Worm (Caenorhabditis elegans) whole organism, young adult: ENCODE measurements around the gene F54F2.14.

Experiments
- B0019.2 ChIP-seq: fragments of 200-800 bp; sonication (Bioruptor generic); conservative IDR thresholded peaks from 2 replicates; pipeline ENCODE4 v1.3.6; 2022; ENCODE audit warnings: missing genetic modification reagents, missing genetic modification characterization, missing compliant biosample characterization
- B0035.1 ChIP-seq: sonication (generic microtip); optimal IDR thresholded peaks from 2 replicates; lab custom pipeline; 2016; ENCODE audit warnings: missing genetic modification characterization, mild to moderate bottlenecking, missing compliant biosample characterization, missing genotype, missing genetic modification reagents
- B0336.3 ChIP-seq: fragments of 200-800 bp; sonication (Bioruptor generic); IDR thresholded peaks from 2 replicates; pipeline ENCODE4 v1.3.6; 2022; ENCODE audit warnings: missing genetic modification characterization, missing compliant biosample characterization
- F22D6.2 ChIP-seq: sonication (generic microtip); optimal IDR thresholded peaks from 2 replicates; lab custom pipeline; 2016; ENCODE audit warnings: mild to moderate bottlenecking, missing genetic modification characterization, missing compliant biosample characterization
- F23B12.7 ChIP-seq: sonication (generic microtip); optimal IDR thresholded peaks from 2 replicates; lab custom pipeline; 2017; ENCODE audit warnings: missing genetic modification characterization, mild to moderate bottlenecking, missing compliant biosample characterization, antibody characterized with exemption, moderate library complexity; ENCODE audit not compliant: insufficient read depth
- F52B5.7 ChIP-seq: sonication (generic microtip); optimal IDR thresholded peaks from 2 replicates; lab custom pipeline; 2016; ENCODE audit warnings: mild to moderate bottlenecking, missing genetic modification characterization, missing compliant biosample characterization
- F55B11.4 ChIP-seq: sonication (generic microtip); optimal IDR thresholded peaks from 2 replicates; lab custom pipeline; 2016; ENCODE audit warnings: missing compliant biosample characterization, missing genetic modification characterization, borderline replicate concordance; ENCODE audit not compliant: insufficient read depth
- K12H6.12 ChIP-seq: fragments of 200-800 bp; sonication (Bioruptor generic); optimal IDR thresholded peaks from 2 replicates; lab custom pipeline; 2018; ENCODE audit warnings: mild to moderate bottlenecking, missing genetic modification characterization, missing compliant biosample characterization
- T26A5.8 ChIP-seq: sonication (generic microtip); optimal IDR thresholded peaks from 2 replicates; lab custom pipeline; 2016; ENCODE audit warnings: missing genetic modification characterization, missing compliant biosample characterization
- Y67H2A.10 ChIP-seq: fragments of 200-800 bp; sonication (Bioruptor generic); conservative IDR thresholded peaks from 2 replicates; pipeline ENCODE4 v1.3.6; 2022; ENCODE audit warnings: missing genetic modification reagents, missing genetic modification characterization, missing compliant biosample characterization
- Y79H2A.3 ChIP-seq: fragments of 200-800 bp; sonication (Bioruptor generic); conservative IDR thresholded peaks from 2 replicates; pipeline ENCODE4 v1.3.6; 2022; ENCODE audit warnings: missing genetic modification reagents, missing genetic modification characterization, missing compliant biosample characterization
- ZK185.1 ChIP-seq: sonication (generic microtip); optimal IDR thresholded peaks from 2 replicates; lab custom pipeline; 2016; ENCODE audit warnings: mild to moderate bottlenecking, missing genetic modification characterization, missing compliant biosample characterization; ENCODE audit not compliant: poor library complexity, severe bottlenecking
- akir-1 ChIP-seq: fragments of 200-800 bp; sonication (Bioruptor generic); optimal IDR thresholded peaks from 2 replicates; lab custom pipeline; 2018; ENCODE audit warnings: mild to moderate bottlenecking, missing genetic modification characterization, moderate library complexity, missing compliant biosample characterization
- ama-1 ChIP-seq, 3 experiments: fragments of 150-350 bp in 1 of 3; sonication (generic microtip) in 2 of 3; optimal IDR thresholded peaks; 2 replicates each; lab custom pipeline; 2014 to 2018; ENCODE audit warnings: missing biosample characterization in 2 of 3, missing genetic modification characterization in 2 of 3, missing genetic modification reagents in 2 of 3
- atf-7 ChIP-seq: sonication (generic microtip); optimal IDR thresholded peaks from 2 replicates; lab custom pipeline; 2017; ENCODE audit warnings: mild to moderate bottlenecking, missing genetic modification characterization, missing compliant biosample characterization
- attf-5 ChIP-seq: fragments of 200-800 bp; sonication (Bioruptor generic); optimal IDR thresholded peaks from 2 replicates; lab custom pipeline; 2018; ENCODE audit warnings: mild to moderate bottlenecking, missing genetic modification characterization, missing compliant biosample characterization
- bed-2 ChIP-seq: fragments of 200-800 bp; sonication (Bioruptor generic); IDR thresholded peaks from 2 replicates; pipeline ENCODE4 v1.3.6; 2022; ENCODE audit warnings: missing genetic modification reagents, missing genetic modification characterization, missing compliant biosample characterization
- cebp-1 ChIP-seq, 2 experiments: fragments of 200-800 bp in 1 of 2; sonication (Bioruptor generic) in 1 of 2; sonication (generic microtip) in 1 of 2; IDR thresholded peaks in 1 of 2; optimal IDR thresholded peaks in 1 of 2; 2 replicates each; pipeline versions ENCODE4 v1.3.6 to Lab custom; 2017 to 2022; ENCODE audit warnings: missing compliant biosample characterization in 2 of 2, missing genetic modification characterization in 2 of 2, mild to moderate bottlenecking in 1 of 2, missing genetic modification reagents in 1 of 2, moderate library complexity in 1 of 2
- ceh-100 ChIP-seq: fragments of 200-800 bp; sonication (Bioruptor generic); IDR thresholded peaks from 2 replicates; pipeline ENCODE4 v1.3.6; 2022; ENCODE audit warnings: missing genetic modification reagents, missing genetic modification characterization, missing compliant biosample characterization
- dox-1 ChIP-seq: fragments of 200-800 bp; sonication (Bioruptor generic); IDR thresholded peaks from 2 replicates; pipeline ENCODE4 v1.3.6; 2022; ENCODE audit warnings: missing genetic modification reagents, missing genetic modification characterization, missing compliant biosample characterization
- egrh-3 ChIP-seq: fragments of 200-800 bp; sonication (Bioruptor generic); IDR thresholded peaks from 2 replicates; pipeline ENCODE4 v1.3.6; 2022; ENCODE audit warnings: missing genetic modification reagents, missing genetic modification characterization, missing compliant biosample characterization
- ekl-4 ChIP-seq: fragments of 200-800 bp; sonication (Bioruptor generic); IDR thresholded peaks from 2 replicates; pipeline ENCODE4 v1.3.6; 2022; ENCODE audit warnings: missing genetic modification reagents, missing genetic modification characterization, missing compliant biosample characterization
- ets-4 ChIP-seq: fragments of 200-800 bp; sonication (Bioruptor generic); optimal IDR thresholded peaks from 2 replicates; lab custom pipeline; 2018; ENCODE audit warnings: mild to moderate bottlenecking, missing genetic modification characterization, missing compliant biosample characterization
- hlh-12 ChIP-seq: sonication (generic microtip); optimal IDR thresholded peaks from 2 replicates; lab custom pipeline; 2016; ENCODE audit warnings: missing genetic modification characterization, missing compliant biosample characterization
- hmg-1.2 ChIP-seq: fragments of 200-800 bp; sonication (Bioruptor generic); IDR thresholded peaks from 2 replicates; pipeline ENCODE4 v1.3.6; 2022; ENCODE audit warnings: missing genetic modification reagents, missing genetic modification characterization, missing compliant biosample characterization
- hmg-20 ChIP-seq: fragments of 200-800 bp; sonication (Bioruptor generic); IDR thresholded peaks from 2 replicates; pipeline ENCODE4 v1.3.6; 2022; ENCODE audit warnings: missing genetic modification reagents, missing genetic modification characterization, missing compliant biosample characterization
- lin-26 ChIP-seq: fragments of 200-800 bp; sonication (Bioruptor generic); IDR thresholded peaks from 2 replicates; pipeline ENCODE4 v1.3.6; 2022; ENCODE audit warnings: missing genetic modification reagents, missing genetic modification characterization, missing compliant biosample characterization
- lir-1 ChIP-seq: fragments of 200-800 bp; sonication (Bioruptor generic); conservative IDR thresholded peaks from 2 replicates; pipeline ENCODE4 v1.3.6; 2022; ENCODE audit warnings: missing genetic modification reagents, missing genetic modification characterization, missing compliant biosample characterization
- mxl-1 ChIP-seq: sonication (generic microtip); optimal IDR thresholded peaks from 2 replicates; lab custom pipeline; 2016; ENCODE audit warnings: missing genetic modification characterization, missing compliant biosample characterization
- nfyb-1 ChIP-seq: fragments of 200-800 bp; sonication (Bioruptor generic); IDR thresholded peaks from 2 replicates; pipeline ENCODE4 v1.3.6; 2022; ENCODE audit warnings: missing genetic modification reagents, missing genetic modification characterization, missing compliant biosample characterization
- pbrm-1 ChIP-seq: fragments of 200-800 bp; sonication (Bioruptor generic); IDR thresholded peaks from 2 replicates; pipeline ENCODE4 v1.3.6; 2022; ENCODE audit warnings: missing genetic modification reagents, missing genetic modification characterization, missing compliant biosample characterization
- rcor-1 ChIP-seq: fragments of 200-800 bp; sonication (Bioruptor generic); IDR thresholded peaks from 2 replicates; pipeline ENCODE4 v1.3.6; 2022; ENCODE audit warnings: missing genetic modification reagents, missing genetic modification characterization, missing compliant biosample characterization
- repo-1 ChIP-seq: sonication (generic microtip); optimal IDR thresholded peaks from 2 replicates; lab custom pipeline; 2017; ENCODE audit warnings: mild to moderate bottlenecking, missing genetic modification characterization, missing compliant biosample characterization
- rpc-1 ChIP-seq, 2 experiments: fragments of 150-350 bp in 1 of 2; sonication (generic microtip) in 1 of 2; optimal IDR thresholded peaks; 2 replicates each; lab custom pipeline; 2014 to 2018; ENCODE audit warnings: missing biosample characterization in 1 of 2, missing genetic modification characterization in 1 of 2, missing genetic modification reagents in 1 of 2, missing genotype in 1 of 2
- snpc-1.1 ChIP-seq: sonication (generic microtip); optimal IDR thresholded peaks from 2 replicates; lab custom pipeline; 2017; ENCODE audit warnings: missing genetic modification characterization, mild to moderate bottlenecking, missing compliant biosample characterization, antibody characterized with exemption, moderate library complexity, missing genotype, missing genetic modification reagents; ENCODE audit not compliant: insufficient read depth
- somi-1 ChIP-seq: fragments of 200-800 bp; sonication (Bioruptor generic); optimal IDR thresholded peaks from 2 replicates; lab custom pipeline; 2018; ENCODE audit warnings: mild to moderate bottlenecking, missing genetic modification characterization, missing compliant biosample characterization
- tbp1 ChIP-seq: fragments of 200-800 bp; sonication (Bioruptor generic); optimal IDR thresholded peaks from 2 replicates; lab custom pipeline; 2018; ENCODE audit warnings: mild to moderate bottlenecking, missing genetic modification characterization, missing compliant biosample characterization
- xnd-1 ChIP-seq: sonication (generic microtip); optimal IDR thresholded peaks from 2 replicates; lab custom pipeline; 2016; ENCODE audit warnings: missing genotype, missing genetic modification reagents, missing genetic modification characterization, missing compliant biosample characterization
- ztf-18 ChIP-seq: sonication (generic microtip); optimal IDR thresholded peaks from 2 replicates; lab custom pipeline; 2016; ENCODE audit warnings: missing genotype, mild to moderate bottlenecking, missing genetic modification characterization, missing compliant biosample characterization
- ztf-22 ChIP-seq: fragments of 200-800 bp; sonication (Bioruptor generic); optimal IDR thresholded peaks from 2 replicates; lab custom pipeline; 2018; ENCODE audit warnings: mild to moderate bottlenecking, missing genetic modification characterization, moderate library complexity, missing compliant biosample characterization
- ztf-25 ChIP-seq: fragments of 200-800 bp; sonication (Bioruptor generic); IDR thresholded peaks from 2 replicates; pipeline ENCODE4 v1.3.6; 2022; ENCODE audit warnings: missing genetic modification reagents, missing genetic modification characterization, missing compliant biosample characterization
- ztf-26 ChIP-seq: sonication (generic microtip); optimal IDR thresholded peaks from 2 replicates; lab custom pipeline; 2017; ENCODE audit warnings: missing genetic modification characterization, missing compliant biosample characterization
- ztf-28 ChIP-seq: fragments of 200-800 bp; sonication (Bioruptor generic); IDR thresholded peaks from 2 replicates; pipeline ENCODE4 v1.3.6; 2022; ENCODE audit warnings: missing genetic modification reagents, missing genetic modification characterization, missing compliant biosample characterization
- ztf-6 ChIP-seq: fragments of 200-800 bp; sonication (Bioruptor generic); IDR thresholded peaks from 2 replicates; pipeline ENCODE4 v1.3.6; 2022; ENCODE audit warnings: missing genetic modification reagents, missing genetic modification characterization, missing compliant biosample characterization

The F54F2.14 gene

ce11 chrIII:8795595-8796141, 4.3 kb downstream of the F54F2.14 start (continued):
- TF ChIP-seq tbp1 (GFP tag; lab: Kevin White, UChicago) (peak; percentile 62), B0035.1 (tag; lab: Kevin White, UChicago) (peak; percentile 37), mxl-1 (no peak), hmg-1.2 (peak; percentile 97), B0019.2 (GFP tag; lab: Robert Waterston, UW) (no peak; the same call in 1 of the 2 replicates), ztf-18 (tag; lab: Kevin White, UChicago) (peak; percentile 60)

ce11 chrIII:8797211-8797733, 5.9 kb downstream of the F54F2.14 start:
- 0 out of 2 replicates have a peak, but pooled peaks have one; percentile 68 for TF ChIP-seq nfyb-1 (GFP tag; lab: Robert Waterston, UW)
- no peak for TF ChIP-seq B0035.1 (tag; lab: Kevin White, UChicago)
- TF ChIP-seq akir-1, result no peak
- no peak for TF ChIP-seq F23B12.7 (tag; lab: Kevin White, UChicago)
- TF ChIP-seq atf-7, result peak; percentile 90
- peak; percentile 29 for TF ChIP-seq F22D6.2 (tag; lab: Kevin White, UChicago)
- TF ChIP-seq ceh-100 (GFP tag; lab: Robert Waterston, UW), result no peak
- TF ChIP-seq pbrm-1 (GFP tag; lab: Robert Waterston, UW), result 0 out of 2 replicates have a peak, but pooled peaks have one; percentile 17
- no peak for TF ChIP-seq Y79H2A.3 (GFP tag; lab: Robert Waterston, UW)
- TF ChIP-seq ekl-4 (GFP tag; lab: Robert Waterston, UW), result no peak
- TF ChIP-seq rpc-1 (optimal IDR thresholded peaks at IDR 0.05; lab: Kevin White, UChicago), result no peak
- no peak for TF ChIP-seq rpc-1 (tag; optimal IDR thresholded peaks at IDR 0.05; lab: Kevin White, UChicago)
- TF ChIP-seq B0336.3 (GFP tag; lab: Robert Waterston, UW), result peak; percentile 81
- TF ChIP-seq egrh-3, result peak; percentile 25; the same call in 1 of the 2 replicates
- TF ChIP-seq rcor-1 (GFP tag; lab: Robert Waterston, UW), result no peak
- TF ChIP-seq cebp-1 (GFP tag; IDR thresholded peaks at IDR 0.05; lab: Robert Waterston, UW), result peak; percentile 55
- peak; percentile 81 for TF ChIP-seq cebp-1 (tag; optimal IDR thresholded peaks at IDR 0.05; lab: Kevin White, UChicago)
- TF ChIP-seq ztf-22 (GFP tag; lab: Kevin White, UChicago), result peak; percentile 81
- peak; percentile 84 for TF ChIP-seq ZK185.1
- TF ChIP-seq F52B5.7, result peak; percentile 16
- peak; percentile 69; the same call in 1 of the 2 replicates for TF ChIP-seq lin-26 (GFP tag; lab: Robert Waterston, UW)
- peak; percentile 87 for TF ChIP-seq dox-1 (GFP tag; lab: Robert Waterston, UW)
- no peak for TF ChIP-seq bed-2 (GFP tag; lab: Robert Waterston, UW)
- peak; percentile 81 for TF ChIP-seq K12H6.12
- no peak for TF ChIP-seq ama-1 (optimal IDR thresholded peaks at IDR 0.05; lab: Kevin White, UChicago)
- TF ChIP-seq ama-1 (GFP tag; optimal IDR thresholded peaks at IDR 0.05; lab: Kevin White, UChicago), result no peak
- no peak for TF ChIP-seq lir-1 (GFP tag; lab: Robert Waterston, UW)
- peak; percentile 89 for TF ChIP-seq attf-5 (GFP tag; lab: Kevin White, UChicago)
- no peak for TF ChIP-seq ztf-6 (GFP tag; lab: Robert Waterston, UW)
- no peak for TF ChIP-seq snpc-1.1 (tag; lab: Kevin White, UChicago)
- TF ChIP-seq hlh-12 (tag; lab: Kevin White, UChicago), result no peak
- peak; percentile 93 for TF ChIP-seq somi-1 (GFP tag; lab: Kevin White, UChicago)
- TF ChIP-seq repo-1 (tag; lab: Kevin White, UChicago), result no peak
- TF ChIP-seq F55B11.4 (tag; lab: Kevin White, UChicago), result no peak
- TF ChIP-seq T26A5.8 (tag; lab: Kevin White, UChicago), result no peak
- no peak for TF ChIP-seq ztf-25 (GFP tag; lab: Robert Waterston, UW)
- TF ChIP-seq ztf-26 (tag; lab: Kevin White, UChicago), result peak; percentile 77
- 0 out of 2 replicates have a peak, but pooled peaks have one; percentile 8 for TF ChIP-seq hmg-20 (GFP tag; lab: Robert Waterston, UW)
- no peak for TF ChIP-seq ztf-28 (GFP tag; lab: Robert Waterston, UW)
- TF ChIP-seq ets-4 (GFP tag; lab: Kevin White, UChicago), result peak; percentile 80
- TF ChIP-seq Y67H2A.10, result no peak
- TF ChIP-seq xnd-1 (tag; lab: Kevin White, UChicago), result no peak
- no peak for TF ChIP-seq mxl-1
